Worm (Caenorhabditis elegans) whole organism, midembryonic: ENCODE data around the gene K02E11.3.

Source experiments
- T22C8.4 ChIP-seq: fragments of 200-800 bp; sonication (Bioruptor generic); IDR thresholded peaks from 2 replicates; pipeline ENCODE4 v1.3.6; 2022; ENCODE audit warnings: missing genetic modification characterization, missing compliant biosample characterization
- cog-1 ChIP-seq: sonication (generic microtip); optimal IDR thresholded peaks from 2 replicates; lab custom pipeline; 2016; ENCODE audit warnings: missing genetic modification characterization, missing compliant biosample characterization
- flt-1 ChIP-seq: fragments of 200-800 bp; sonication (Bioruptor generic); IDR thresholded peaks from 2 replicates; pipeline ENCODE4 v1.3.6; 2022; ENCODE audit warnings: missing genetic modification characterization, missing compliant biosample characterization
- ref-1 ChIP-seq: fragments of 200-800 bp; sonication (Bioruptor generic); conservative IDR thresholded peaks from 2 replicates; pipeline ENCODE4 v1.3.6; 2022; ENCODE audit warnings: missing genetic modification reagents, missing genetic modification characterization, missing compliant biosample characterization
- tab-1 ChIP-seq: fragments of 200-800 bp; sonication (Bioruptor generic); IDR thresholded peaks from 2 replicates; pipeline ENCODE4 v1.3.6; 2022; ENCODE audit warnings: missing genetic modification characterization, missing compliant biosample characterization
- ztf-29 ChIP-seq: fragments of 200-800 bp; sonication (Bioruptor generic); IDR thresholded peaks from 2 replicates; pipeline ENCODE4 v1.3.6; 2022; ENCODE audit warnings: missing genetic modification reagents, missing genetic modification characterization, missing compliant biosample characterization

- TF ChIP-seq flt-1 (no peak), ref-1 (GFP tag; lab: Robert Waterston, UW) (no peak), ztf-29 (GFP tag; lab: Robert Waterston, UW) (no peak), tab-1 (GFP tag; lab: Robert Waterston, UW) (no peak), T22C8.4 (GFP tag; lab: Robert Waterston, UW) (no peak), cog-1 (tag; lab: Kevin White, UChicago) (no peak)
Observed at ce11 chrV:14212813-14213212, 33.8 kb downstream of the K02E11.3 start.
